Worm (Caenorhabditis elegans) whole organism, L2 larva: Measurements from ENCODE around the gene T22C8.1.

Experiments used
- C34F6.9 ChIP-seq: fragments of 150-350 bp; optimal IDR thresholded peaks from 2 replicates; lab custom pipeline; 2014; ENCODE audit warnings: missing biosample characterization, missing genetic modification characterization
- F13H6.1 ChIP-seq: sonication (generic microtip); optimal IDR thresholded peaks from 2 replicates; lab custom pipeline; 2016; ENCODE audit warnings: missing genetic modification characterization, missing compliant biosample characterization
- R02D3.7 ChIP-seq: fragments of 150-350 bp; optimal IDR thresholded peaks from 2 replicates; lab custom pipeline; 2014; ENCODE audit warnings: missing biosample characterization, missing genetic modification characterization
- Y55F3AM.14 ChIP-seq: fragments of 200-800 bp; sonication (Bioruptor generic); optimal IDR thresholded peaks from 2 replicates; lab custom pipeline; 2018; ENCODE audit warnings: mild to moderate bottlenecking, missing genetic modification characterization, missing compliant biosample characterization
- ZK546.5 ChIP-seq: sonication (generic microtip); optimal IDR thresholded peaks from 2 replicates; lab custom pipeline; 2017; ENCODE audit warnings: missing biosample characterization, missing genetic modification characterization
- ama-1 ChIP-seq: fragments of 150-350 bp; optimal IDR thresholded peaks from 2 replicates; lab custom pipeline; 2018; ENCODE audit warnings: inconsistent platforms
- blmp-1 ChIP-seq: sonication (generic microtip); optimal IDR thresholded peaks from 2 replicates; lab custom pipeline; 2017; ENCODE audit warnings: missing genetic modification characterization, mild to moderate bottlenecking, missing compliant biosample characterization, antibody characterized with exemption, moderate library complexity; ENCODE audit not compliant: insufficient read depth
- crh-2 ChIP-seq: sonication (generic microtip); optimal IDR thresholded peaks from 2 replicates; lab custom pipeline; 2017; ENCODE audit warnings: missing biosample characterization, missing genetic modification characterization
- dmd-4 ChIP-seq: sonication (generic microtip); optimal IDR thresholded peaks from 2 replicates; lab custom pipeline; 2017; ENCODE audit warnings: missing biosample characterization, missing genetic modification characterization
- egl-27 ChIP-seq: sonication (generic microtip); optimal IDR thresholded peaks from 3 replicates; lab custom pipeline; 2017; ENCODE audit warnings: missing biosample characterization, missing genetic modification reagents, missing genetic modification characterization
- elt-1 ChIP-seq: fragments of 150-350 bp; optimal IDR thresholded peaks from 2 replicates; lab custom pipeline; 2014; ENCODE audit warnings: missing biosample characterization, missing genetic modification characterization
- elt-3 ChIP-seq: sonication (generic microtip); optimal IDR thresholded peaks from 2 replicates; lab custom pipeline; 2017; ENCODE audit warnings: missing biosample characterization, missing genetic modification characterization
- fos-1 ChIP-seq: fragments of 150-350 bp; optimal IDR thresholded peaks from 2 replicates; lab custom pipeline; 2014; ENCODE audit warnings: missing biosample characterization, missing genetic modification characterization
- gmeb-1 ChIP-seq: fragments of 150-350 bp; optimal IDR thresholded peaks from 2 replicates; lab custom pipeline; 2014; ENCODE audit warnings: missing biosample characterization, missing genetic modification characterization
- lin-11 ChIP-seq: fragments of 150-350 bp; sonication (generic microtip); optimal IDR thresholded peaks from 2 replicates; lab custom pipeline; 2014; ENCODE audit warnings: missing biosample characterization, missing genetic modification characterization, inconsistent platforms, mixed read lengths
- lin-39 ChIP-seq: fragments of 150-350 bp; optimal IDR thresholded peaks from 2 replicates; lab custom pipeline; 2014; ENCODE audit warnings: missing biosample characterization, missing genetic modification reagents, missing genetic modification characterization
- lsy-2 ChIP-seq, 2 experiments: fragments of 150-350 bp in 1 of 2; sonication (generic microtip) in 1 of 2; optimal IDR thresholded peaks; 2 replicates each; lab custom pipeline; 2014 to 2017; ENCODE audit warnings: missing biosample characterization in 2 of 2, missing genetic modification characterization in 2 of 2
- mab-5 ChIP-seq: fragments of 150-350 bp; optimal IDR thresholded peaks from 2 replicates; lab custom pipeline; 2014; ENCODE audit warnings: missing biosample characterization, missing genetic modification characterization
- mdl-1 ChIP-seq, 2 experiments: fragments of 150-350 bp in 1 of 2; sonication (generic microtip) in 1 of 2; optimal IDR thresholded peaks; 2 replicates each; lab custom pipeline; 2017; ENCODE audit warnings: missing biosample characterization in 2 of 2, missing genetic modification characterization in 2 of 2
- nhr-10 ChIP-seq: sonication (generic microtip); optimal IDR thresholded peaks from 2 replicates; lab custom pipeline; 2017; ENCODE audit warnings: missing biosample characterization, missing genetic modification characterization
- nhr-11 ChIP-seq: fragments of 150-350 bp; optimal IDR thresholded peaks from 2 replicates; lab custom pipeline; 2014; ENCODE audit warnings: missing biosample characterization, missing genetic modification characterization
- nhr-12 ChIP-seq: fragments of 150-350 bp; optimal IDR thresholded peaks from 2 replicates; lab custom pipeline; 2014; ENCODE audit warnings: missing biosample characterization, missing genetic modification characterization
- nhr-129 ChIP-seq: fragments of 150-350 bp; optimal IDR thresholded peaks from 2 replicates; lab custom pipeline; 2014; ENCODE audit warnings: missing biosample characterization, missing genetic modification characterization
- nhr-21 ChIP-seq: fragments of 150-350 bp; optimal IDR thresholded peaks from 2 replicates; lab custom pipeline; 2014; ENCODE audit warnings: missing biosample characterization, missing genetic modification characterization
- nhr-23 ChIP-seq: fragments of 150-350 bp; optimal IDR thresholded peaks from 2 replicates; lab custom pipeline; 2014; ENCODE audit warnings: missing biosample characterization, missing genetic modification reagents, missing genetic modification characterization
- nhr-237 ChIP-seq: fragments of 150-350 bp; optimal IDR thresholded peaks from 2 replicates; lab custom pipeline; 2014; ENCODE audit warnings: missing biosample characterization, missing genetic modification characterization
- nhr-25 ChIP-seq: fragments of 150-350 bp; sonication (generic microtip); optimal IDR thresholded peaks from 3 replicates; lab custom pipeline; 2014; ENCODE audit warnings: missing biosample characterization, missing genetic modification characterization
- skn-1 ChIP-seq: sonication (generic microtip); optimal IDR thresholded peaks from 2 replicates; lab custom pipeline; 2017; ENCODE audit warnings: missing biosample characterization, missing genetic modification characterization
- sma-3 ChIP-seq: sonication (generic microtip); optimal IDR thresholded peaks from 2 replicates; lab custom pipeline; 2016; ENCODE audit warnings: missing genetic modification reagents, missing genetic modification characterization, missing compliant biosample characterization
- sma-9 ChIP-seq, 2 experiments: fragments of 150-350 bp in 1 of 2; sonication (generic microtip) in 1 of 2; optimal IDR thresholded peaks; 2 replicates each; lab custom pipeline; 2014 to 2016; ENCODE audit warnings: missing genetic modification characterization in 2 of 2, mild to moderate bottlenecking in 1 of 2, missing biosample characterization in 1 of 2, missing compliant biosample characterization in 1 of 2, missing genetic modification reagents in 1 of 2, moderate library complexity in 1 of 2
- snpc-4 ChIP-seq: fragments of 150-350 bp; optimal IDR thresholded peaks from 2 replicates; lab custom pipeline; 2014; ENCODE audit warnings: missing biosample characterization, missing genetic modification characterization
- unc-55 ChIP-seq: fragments of 150-350 bp; sonication (generic microtip); optimal IDR thresholded peaks from 3 replicates; lab custom pipeline; 2014; ENCODE audit warnings: missing biosample characterization, missing genetic modification reagents, missing genetic modification characterization
- unc-62 ChIP-seq: fragments of 150-350 bp; optimal IDR thresholded peaks from 2 replicates; lab custom pipeline; 2014; ENCODE audit warnings: missing biosample characterization, missing genetic modification reagents, missing genetic modification characterization
- ztf-1 ChIP-seq: fragments of 200-800 bp; sonication (Bioruptor generic); conservative IDR thresholded peaks from 2 replicates; pipeline ENCODE4 v1.3.6; 2022; ENCODE audit warnings: missing genetic modification characterization, missing compliant biosample characterization
- ztf-4 ChIP-seq: fragments of 150-350 bp; optimal IDR thresholded peaks from 2 replicates; lab custom pipeline; 2014; ENCODE audit warnings: missing biosample characterization, missing genetic modification characterization

T22C8.1 gene

ce11 chrII:8570977-8571376 is 41.6 kb upstream of the T22C8.1 start, which contains the start of gene bcs-1:
TSS of gene bcs-1 (plus strand) at chrII:8571085.
- TF ChIP-seq Y55F3AM.14 (GFP tag; lab: Kevin White, UChicago): no peak
- TF ChIP-seq nhr-237: no peak
- TF ChIP-seq nhr-10: no peak
- TF ChIP-seq sma-3: no peak
- TF ChIP-seq ztf-1 (GFP tag; lab: Robert Waterston, UW): no peak
- no peak for TF ChIP-seq nhr-12 (tag; lab: Kevin White, UChicago)
- no peak for TF ChIP-seq gmeb-1 (tag; lab: Kevin White, UChicago)
- TF ChIP-seq R02D3.7 (tag; lab: Kevin White, UChicago): no peak
- no peak for TF ChIP-seq dmd-4 (tag; lab: Kevin White, UChicago)
- TF ChIP-seq elt-3 (tag; lab: Kevin White, UChicago): no peak
- TF ChIP-seq ZK546.5: no peak
- no peak for TF ChIP-seq blmp-1 (tag; lab: Kevin White, UChicago)
- TF ChIP-seq C34F6.9 (tag; lab: Kevin White, UChicago): no peak
- TF ChIP-seq, all 48 proteins: peak for 0

- peak; percentile 26 for TF ChIP-seq unc-55 (GFP tag; lab: Kevin White, UChicago)
- TF ChIP-seq nhr-237: no peak
- TF ChIP-seq nhr-11 (tag; lab: Kevin White, UChicago): no peak
- TF ChIP-seq, all 48 proteins: peak for 1
Measured at ce11 chrII:8573044-8573443, 39.5 kb upstream of the T22C8.1 start, which contains the start of gene F54C9.7. TSS of gene F54C9.7 (plus strand) at chrII:8573344.

ce11 chrII:8575184-8575583 is 37.4 kb upstream of the T22C8.1 start, which contains the start of gene puf-5:
TSS of gene puf-5 (plus strand) at chrII:8575541.
- TF ChIP-seq sma-3 (no peak), sma-9 (GFP tag; optimal IDR thresholded peaks at IDR 0.05; lab: Kevin White, UChicago) (no peak), sma-9 (tag; optimal IDR thresholded peaks at IDR 0.05; lab: Kevin White, UChicago) (no peak), nhr-25 (no peak), ama-1 (lab: Kevin White, UChicago) (no peak), fos-1 (no peak), nhr-23 (tag; lab: Kevin White, UChicago) (no peak), nhr-21 (no peak), nhr-11 (tag; lab: Kevin White, UChicago) (no peak), lin-39 (no peak), skn-1 (no peak), lin-11 (tag; lab: Kevin White, UChicago) (no peak), nhr-129 (tag; lab: Kevin White, UChicago) (no peak), ztf-4 (tag; lab: Kevin White, UChicago) (no peak), elt-1 (tag; lab: Kevin White, UChicago) (no peak), egl-27 (no peak), mdl-1 (tag; optimal IDR thresholded peaks at IDR 0.05; lab: Kevin White, UChicago) (no peak), mab-5 (no peak)

ce11 chrII:8577509-8578099 is 35.0 kb upstream of the T22C8.1 start, which contains the start of gene F54C9.9:
TSS of gene F54C9.9 (plus strand) at chrII:8578049.
- TF ChIP-seq nhr-25 (peak; percentile 79), mab-5 (no peak), F13H6.1 (tag; lab: Kevin White, UChicago) (no peak), snpc-4 (tag; lab: Kevin White, UChicago) (no peak), C34F6.9 (tag; lab: Kevin White, UChicago) (peak; percentile 66), crh-2 (tag; lab: Kevin White, UChicago) (peak; percentile 42), unc-62 (GFP tag; lab: Kevin White, UChicago) (no peak), gmeb-1 (tag; lab: Kevin White, UChicago) (peak; percentile 64), unc-55 (GFP tag; lab: Kevin White, UChicago) (peak; percentile 45), nhr-10 (no peak), lsy-2 (tag; optimal IDR thresholded peaks at IDR 0.05; lab: Kevin White, UChicago) (peak in 1 of 2 experiments; percentile 60), nhr-12 (tag; lab: Kevin White, UChicago) (no peak)
